Worm (Caenorhabditis elegans) whole organism, L1 larva: Measurements from ENCODE around the gene str-175.

Source experiments
- C34B4.2 ChIP-seq: sonication (generic microtip); optimal IDR thresholded peaks from 2 replicates; lab custom pipeline; 2017; ENCODE audit warnings: mild to moderate bottlenecking, missing genetic modification characterization, missing compliant biosample characterization
- F16B12.6 ChIP-seq: fragments of 150-350 bp; optimal IDR thresholded peaks from 2 replicates; lab custom pipeline; 2014; ENCODE audit warnings: missing biosample characterization, missing genetic modification characterization
- aha-1 ChIP-seq: fragments of 150-350 bp; optimal IDR thresholded peaks from 2 replicates; lab custom pipeline; 2014; ENCODE audit warnings: missing biosample characterization, missing genetic modification characterization
- blmp-1 ChIP-seq: fragments of 150-350 bp; optimal IDR thresholded peaks from 2 replicates; lab custom pipeline; 2014; ENCODE audit warnings: missing biosample characterization, missing genetic modification characterization
- ceh-63 ChIP-seq: fragments of 200-800 bp; sonication (Bioruptor generic); optimal IDR thresholded peaks from 2 replicates; lab custom pipeline; 2018; ENCODE audit warnings: mild to moderate bottlenecking, missing genetic modification characterization, missing compliant biosample characterization
- ceh-88 ChIP-seq: fragments of 200-800 bp; sonication (Bioruptor generic); IDR thresholded peaks from 2 replicates; pipeline ENCODE4 v1.3.6; 2022; ENCODE audit warnings: missing genetic modification characterization, missing compliant biosample characterization
- ceh-90 ChIP-seq: sonication (generic microtip); optimal IDR thresholded peaks from 2 replicates; lab custom pipeline; 2016; ENCODE audit warnings: missing genetic modification characterization, missing compliant biosample characterization
- dpl-1 ChIP-seq, 3 experiments: fragments of 150-350 bp in 2 of 3; sonication (generic microtip) in 1 of 3; optimal IDR thresholded peaks; 2 replicates each; lab custom pipeline; 2014 to 2017; ENCODE audit warnings: missing biosample characterization in 3 of 3, missing genetic modification characterization in 3 of 3, missing genetic modification reagents in 3 of 3
- dsc-1 ChIP-seq: sonication (generic microtip); optimal IDR thresholded peaks from 2 replicates; lab custom pipeline; 2016; ENCODE audit warnings: mild to moderate bottlenecking, missing genetic modification characterization, missing compliant biosample characterization
- efl-1 ChIP-seq, 4 experiments: fragments of 150-350 bp; optimal IDR thresholded peaks in 3 of 4; peaks in 1 of 4; 1 replicate in 1 of 4; 2 replicates in 3 of 4; lab custom pipeline; 2014; ENCODE audit warnings: missing biosample characterization in 2 of 4, missing genetic modification characterization in 2 of 4, missing genetic modification reagents in 2 of 4
- efl-3 ChIP-seq: fragments of 200-800 bp; sonication (Bioruptor generic); optimal IDR thresholded peaks from 2 replicates; lab custom pipeline; 2018; ENCODE audit warnings: mild to moderate bottlenecking, missing genetic modification characterization, missing compliant biosample characterization
- elt-2 ChIP-seq: sonication (generic microtip); optimal IDR thresholded peaks from 2 replicates; lab custom pipeline; 2016; ENCODE audit warnings: missing genetic modification characterization, mild to moderate bottlenecking, inconsistent platforms, missing compliant biosample characterization, missing genetic modification reagents
- elt-3 ChIP-seq, 6 experiments: fragments of 150-350 bp in 1 of 6; sonication (generic microtip); optimal IDR thresholded peaks; 2 replicates each; lab custom pipeline; 2017 to 2018; ENCODE audit warnings: missing biosample characterization in 6 of 6, missing genetic modification characterization in 6 of 6, inconsistent platforms in 1 of 6
- fkh-10 ChIP-seq: sonication (generic microtip); optimal IDR thresholded peaks from 2 replicates; lab custom pipeline; 2017; ENCODE audit warnings: missing biosample characterization, missing genetic modification reagents, missing genetic modification characterization
- hlh-17 ChIP-seq: fragments of 200-800 bp; sonication (Bioruptor generic); optimal IDR thresholded peaks from 2 replicates; lab custom pipeline; 2018; ENCODE audit warnings: missing genetic modification characterization, mild to moderate bottlenecking, missing compliant biosample characterization, moderate library complexity, borderline replicate concordance
- hlh-4 ChIP-seq: sonication (generic microtip); optimal IDR thresholded peaks from 2 replicates; lab custom pipeline; 2016; ENCODE audit warnings: mild to moderate bottlenecking, missing genetic modification characterization, missing compliant biosample characterization
- lin-35 ChIP-seq, 2 experiments: fragments of 150-350 bp; optimal IDR thresholded peaks; 2 replicates each; lab custom pipeline; 2014; ENCODE audit warnings: missing biosample characterization in 2 of 2, missing genetic modification characterization in 2 of 2, missing genetic modification reagents in 2 of 2
- mdl-1 ChIP-seq, 2 experiments: fragments of 150-350 bp; optimal IDR thresholded peaks; 2 replicates each; lab custom pipeline; 2014 to 2017; ENCODE audit warnings: missing biosample characterization in 2 of 2, missing genetic modification characterization in 2 of 2, inconsistent platforms in 1 of 2
- mep-1 ChIP-seq: fragments of 150-350 bp; optimal IDR thresholded peaks from 2 replicates; lab custom pipeline; 2014; ENCODE audit warnings: missing biosample characterization, missing genetic modification characterization
- nhr-12 ChIP-seq: sonication (generic microtip); optimal IDR thresholded peaks from 2 replicates; lab custom pipeline; 2017; ENCODE audit warnings: missing biosample characterization, missing genetic modification characterization
- nhr-19 ChIP-seq: fragments of 200-800 bp; sonication (Bioruptor generic); conservative IDR thresholded peaks from 2 replicates; pipeline ENCODE4 v1.3.6; 2022; ENCODE audit warnings: missing genetic modification characterization, missing compliant biosample characterization
- nhr-77 ChIP-seq: fragments of 150-350 bp; optimal IDR thresholded peaks from 2 replicates; lab custom pipeline; 2014; ENCODE audit warnings: missing biosample characterization, missing genetic modification characterization
- nhr-84 ChIP-seq: sonication (generic microtip); optimal IDR thresholded peaks from 2 replicates; lab custom pipeline; 2017; ENCODE audit warnings: missing biosample characterization, missing genetic modification characterization
- nhr-85 ChIP-seq: sonication (generic microtip); peaks from one replicate; lab custom pipeline; 2016; ENCODE audit warnings: missing genetic modification characterization, inconsistent platforms, missing compliant biosample characterization
- pax-3 ChIP-seq: fragments of 200-800 bp; sonication (Bioruptor generic); optimal IDR thresholded peaks from 2 replicates; lab custom pipeline; 2018; ENCODE audit warnings: mild to moderate bottlenecking, missing genetic modification characterization, moderate library complexity, missing compliant biosample characterization
- rnt-1 ChIP-seq: sonication (generic microtip); optimal IDR thresholded peaks from 2 replicates; lab custom pipeline; 2016; ENCODE audit warnings: mild to moderate bottlenecking, missing genetic modification characterization, moderate library complexity, missing compliant biosample characterization
- sox-4 ChIP-seq: sonication (generic microtip); optimal IDR thresholded peaks from 2 replicates; lab custom pipeline; 2016; ENCODE audit warnings: missing genetic modification characterization, missing compliant biosample characterization
- sptf-1 ChIP-seq: fragments of 150-350 bp; optimal IDR thresholded peaks from 2 replicates; lab custom pipeline; 2014; ENCODE audit warnings: missing biosample characterization, missing genetic modification characterization
- sup-37 ChIP-seq: fragments of 200-800 bp; sonication (Bioruptor generic); optimal IDR thresholded peaks from 2 replicates; lab custom pipeline; 2018; ENCODE audit warnings: mild to moderate bottlenecking, missing genetic modification characterization, missing compliant biosample characterization
- swsn-7 ChIP-seq: sonication (generic microtip); optimal IDR thresholded peaks from 2 replicates; lab custom pipeline; 2016; ENCODE audit warnings: missing genetic modification characterization, missing compliant biosample characterization
- unc-130 ChIP-seq: fragments of 150-350 bp; optimal IDR thresholded peaks from 2 replicates; lab custom pipeline; 2017; ENCODE audit warnings: missing biosample characterization, missing genetic modification characterization, inconsistent platforms
- unc-62 ChIP-seq: fragments of 150-350 bp; optimal IDR thresholded peaks from 2 replicates; lab custom pipeline; 2014; ENCODE audit warnings: missing biosample characterization, missing genetic modification reagents, missing genetic modification characterization
- vab-15 ChIP-seq: sonication (generic microtip); optimal IDR thresholded peaks from 2 replicates; lab custom pipeline; 2017; ENCODE audit warnings: missing genotype, mild to moderate bottlenecking, missing genetic modification characterization, missing compliant biosample characterization
- xbp-1 ChIP-seq: sonication (generic microtip); optimal IDR thresholded peaks from 2 replicates; lab custom pipeline; 2016; ENCODE audit warnings: missing genetic modification characterization, missing compliant biosample characterization
- zag-1 ChIP-seq: fragments of 150-350 bp; optimal IDR thresholded peaks from 2 replicates; lab custom pipeline; 2014; ENCODE audit warnings: missing biosample characterization, missing genetic modification characterization
- zip-4 ChIP-seq: fragments of 200-800 bp; sonication (Bioruptor generic); optimal IDR thresholded peaks from 2 replicates; lab custom pipeline; 2018; ENCODE audit warnings: mild to moderate bottlenecking, missing genetic modification characterization, moderate library complexity, missing compliant biosample characterization

Gene str-175

DNA sequence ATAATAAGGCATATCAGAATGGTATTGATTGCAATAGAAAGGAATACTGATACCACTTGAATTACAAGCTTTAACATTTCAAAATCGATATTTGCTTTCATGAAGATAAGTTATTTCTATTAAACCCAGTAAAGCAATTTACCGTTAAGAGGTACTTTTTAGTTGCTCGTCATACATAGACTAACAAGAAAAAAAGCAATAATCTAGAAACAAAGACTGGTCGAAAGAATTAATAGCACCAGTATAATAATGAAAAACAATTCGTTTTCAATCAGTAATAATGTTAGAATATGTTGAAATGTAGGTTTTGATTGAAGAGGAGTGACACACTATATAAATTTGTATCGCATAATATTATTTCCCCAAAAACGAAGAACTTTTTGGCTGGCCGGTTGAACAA lies at the start of gene str-175:
TSS of gene str-175 (minus strand) at position 101 of the 400 bp plus-strand sequence.
- TF ChIP-seq hlh-4 (tag; lab: Kevin White, UChicago) (no peak), xbp-1 (tag; lab: Kevin White, UChicago) (no peak), nhr-19 (no peak), pax-3 (tag; lab: Kevin White, UChicago) (no peak), mep-1 (tag; lab: Kevin White, UChicago) (no peak), fkh-10 (GFP tag; lab: Kevin White, UChicago) (no peak), lin-35 (GFP tag; optimal IDR thresholded peaks at IDR 0.05; lab: Kevin White, UChicago) (no peak), hlh-17 (GFP tag; lab: Kevin White, UChicago) (no peak), efl-3 (GFP tag; lab: Kevin White, UChicago) (no peak), nhr-84 (tag; lab: Kevin White, UChicago) (no peak), vab-15 (tag; lab: Kevin White, UChicago) (no peak), zag-1 (tag; lab: Kevin White, UChicago) (no peak), zip-4 (GFP tag; lab: Kevin White, UChicago) (no peak), sup-37 (GFP tag; lab: Kevin White, UChicago) (no peak), sptf-1 (tag; lab: Kevin White, UChicago) (no peak)

DNA sequence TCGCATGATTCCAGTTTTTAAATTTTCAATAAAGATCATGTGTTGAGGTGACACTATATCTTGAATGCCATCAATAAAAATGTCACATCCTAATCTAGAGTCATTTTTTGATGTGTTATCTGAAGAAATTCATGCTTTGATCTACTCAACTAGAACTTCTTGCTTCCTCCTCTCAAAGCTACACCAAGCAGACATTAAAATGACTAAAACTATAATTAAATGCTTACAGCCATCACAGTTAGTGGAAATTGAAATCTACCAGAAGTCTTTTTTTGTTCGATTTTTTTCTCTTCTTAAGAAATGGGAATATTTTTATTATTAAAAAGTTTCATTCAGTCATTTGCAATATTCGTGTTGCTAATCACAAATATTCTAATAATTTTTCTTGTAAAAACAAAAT lies 47.3 kb upstream of the str-175 start, which contains the start of gene str-158:
TSS of gene str-158 (plus strand) at position 301 of the 400 bp plus-strand sequence.
- TF ChIP-seq elt-3 (tag; optimal IDR thresholded peaks at IDR 0.05; lab: Kevin White, UChicago) = no peak
- no peak for TF ChIP-seq swsn-7 (tag; lab: Kevin White, UChicago)
- no peak for TF ChIP-seq elt-2
- no peak for TF ChIP-seq mdl-1 (tag; optimal IDR thresholded peaks at IDR 0.05; lab: Kevin White, UChicago)
- no peak for TF ChIP-seq ceh-88 (GFP tag; lab: Robert Waterston, UW)
- no peak for TF ChIP-seq F16B12.6 (tag; lab: Kevin White, UChicago)
- TF ChIP-seq rnt-1 (tag; lab: Kevin White, UChicago) = no peak
- no peak for TF ChIP-seq nhr-77

DNA sequence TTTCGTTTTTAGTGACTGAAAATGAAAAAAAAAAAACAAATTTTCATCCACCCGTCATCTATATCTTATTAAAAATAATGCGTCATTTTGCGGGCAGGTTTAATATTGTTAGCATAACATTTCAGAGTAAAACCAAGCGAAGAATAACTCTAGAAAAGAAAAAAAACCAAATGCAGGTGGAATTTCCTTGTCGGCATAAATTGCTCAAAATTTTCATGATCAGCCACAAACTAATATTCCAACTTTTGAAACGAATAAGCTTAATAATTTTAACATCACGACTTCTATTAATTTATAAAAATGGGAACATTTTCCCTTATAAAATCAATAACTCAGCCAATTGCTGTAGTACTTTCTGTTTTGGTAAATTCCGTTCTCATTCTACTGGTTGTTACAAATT lies 45.2 kb upstream of the str-175 start, which contains the start of gene str-155:
TSS of gene str-155 (plus strand) at position 301 of the 400 bp plus-strand sequence.
- TF ChIP-seq efl-1 (optimal IDR thresholded peaks at IDR 0.05; lab: Kevin White, UChicago) (no peak), efl-1 (GFP tag; optimal IDR thresholded peaks at IDR 0.05 in 1 of 2; lab: Kevin White, UChicago) (no peak), hlh-17 (GFP tag; lab: Kevin White, UChicago) (no peak), aha-1 (tag; lab: Kevin White, UChicago) (no peak), ceh-90 (tag; lab: Kevin White, UChicago) (no peak), sptf-1 (tag; lab: Kevin White, UChicago) (no peak), C34B4.2 (tag; lab: Kevin White, UChicago) (no peak), hlh-4 (tag; lab: Kevin White, UChicago) (no peak), elt-2 (no peak), sox-4 (tag; lab: Kevin White, UChicago) (no peak)

DNA sequence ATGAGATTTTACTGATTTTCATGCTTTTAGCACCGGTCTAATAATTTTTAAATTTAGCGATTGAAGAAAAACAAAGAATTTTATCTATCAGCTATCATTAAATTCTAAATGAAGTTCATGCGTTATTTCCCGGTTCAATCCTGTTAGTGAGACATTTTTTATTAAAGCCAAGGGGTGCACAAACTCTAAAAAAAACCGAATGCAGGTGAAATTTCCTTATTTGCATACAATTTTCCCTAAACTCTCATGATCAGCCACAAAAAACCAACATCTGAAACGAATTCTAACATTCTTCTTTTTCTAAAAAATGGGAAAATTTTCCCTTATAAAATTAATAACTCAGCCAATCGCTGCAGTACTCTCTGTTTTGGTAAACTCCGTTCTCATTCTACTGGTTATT lies 42.6 kb upstream of the str-175 start, which contains the start of gene str-156:
TSS of gene str-156 (plus strand) at position 301 of the 400 bp plus-strand sequence.
- TF ChIP-seq nhr-12 (tag; lab: Kevin White, UChicago) = no peak

DNA sequence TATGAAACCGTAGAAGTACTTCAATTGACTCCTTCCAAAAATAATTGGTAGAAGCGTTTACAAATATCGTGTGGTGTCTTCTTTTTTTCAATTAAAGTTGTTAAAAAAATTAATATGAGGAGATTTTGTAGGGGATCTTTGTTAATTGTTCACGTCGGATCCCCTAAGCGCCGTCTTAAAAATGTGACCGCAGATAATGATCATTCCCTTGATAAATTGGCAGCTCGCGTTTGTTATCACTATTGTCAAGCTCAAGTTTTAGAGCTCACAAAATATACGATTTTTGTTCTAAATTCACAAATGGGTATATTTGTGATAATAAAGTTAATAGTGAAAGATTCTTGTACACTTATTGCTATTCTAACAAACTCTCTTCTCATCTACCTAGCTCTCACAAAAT lies 38.6 kb upstream of the str-175 start, which contains the start of gene str-159:
TSS of gene str-159 (plus strand) at position 301 of the 400 bp plus-strand sequence.
- TF ChIP-seq unc-62 (GFP tag; lab: Kevin White, UChicago) (no peak), ceh-63 (no peak), sox-4 (tag; lab: Kevin White, UChicago) (no peak), unc-130 (tag; lab: Kevin White, UChicago) (no peak), dpl-1 (GFP tag; optimal IDR thresholded peaks at IDR 0.05; lab: Kevin White, UChicago) (no peak), blmp-1 (tag; lab: Kevin White, UChicago) (no peak), efl-1 (optimal IDR thresholded peaks at IDR 0.05; lab: Kevin White, UChicago) (no peak), efl-1 (GFP tag; optimal IDR thresholded peaks at IDR 0.05 in 1 of 2; lab: Kevin White, UChicago) (no peak), nhr-85 (tag; lab: Kevin White, UChicago) (no peak), dsc-1 (no peak)
